Fruit fly (Drosophila melanogaster) ovary, adult (tissue): ENCODE data around the gene Cln7.

Source experiments
- CG17801 ChIP-seq: fragments of 200-800 bp; optimal IDR thresholded peaks from 2 replicates; lab custom pipeline; 2019; ENCODE audit warnings: missing biosample characterization, mild to moderate bottlenecking, missing genetic modification characterization, moderate library complexity; ENCODE audit not compliant: partially characterized antibody

The Cln7 gene

DNA sequence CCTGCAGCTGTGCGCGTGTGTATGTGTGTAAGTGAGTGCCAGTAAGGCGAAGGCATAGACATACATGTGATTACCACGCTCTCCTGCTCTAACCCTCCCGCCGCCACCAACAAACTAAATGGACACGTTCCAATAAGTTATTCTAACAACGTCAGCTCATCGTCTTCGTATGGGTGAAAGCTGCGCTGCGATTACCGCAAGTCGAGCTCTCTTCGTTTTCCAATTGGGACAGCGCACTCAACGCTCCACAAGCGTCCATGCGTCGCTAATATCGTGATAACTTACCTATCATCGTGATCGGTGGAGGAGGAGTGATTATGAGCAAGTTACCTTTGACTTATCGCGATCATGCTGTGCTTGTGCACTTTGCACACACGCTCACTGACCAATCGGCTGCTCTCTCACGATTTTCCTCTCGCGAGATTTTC lies 16.1 kb upstream of the Cln7 start:
- TF ChIP-seq CG17801 (GFP tag; lab: Kevin White, UChicago), result no peak

- no peak for TF ChIP-seq CG17801 (GFP tag; lab: Kevin White, UChicago)
These were observed 15.4 kb upstream of the Cln7 start, which contains the start of gene Sec63 for dm6 chr3L:7360324-7360852. Gene Sec63, plus strand, starts transcription at chr3L:7360561.

- peak; percentile 47 for TF ChIP-seq CG17801 (GFP tag; lab: Kevin White, UChicago)
These were observed 14.9 kb upstream of the Cln7 start, which contains the start of gene pst for dm6 chr3L:7359827-7360323. Gene pst, minus strand, starts transcription at chr3L:7360263.

- peak; percentile 31 for TF ChIP-seq CG17801 (GFP tag; lab: Kevin White, UChicago)
These were observed 11.6 kb upstream of the Cln7 start, which contains the start of gene CTCF for dm6 chr3L:7356386-7357117. Gene CTCF, minus strand, starts transcription at chr3L:7356713.

dm6 chr3L:7349311-7349710 lies 4.3 kb upstream of the Cln7 start:
- TF ChIP-seq CG17801 (GFP tag; lab: Kevin White, UChicago), result no peak

DNA sequence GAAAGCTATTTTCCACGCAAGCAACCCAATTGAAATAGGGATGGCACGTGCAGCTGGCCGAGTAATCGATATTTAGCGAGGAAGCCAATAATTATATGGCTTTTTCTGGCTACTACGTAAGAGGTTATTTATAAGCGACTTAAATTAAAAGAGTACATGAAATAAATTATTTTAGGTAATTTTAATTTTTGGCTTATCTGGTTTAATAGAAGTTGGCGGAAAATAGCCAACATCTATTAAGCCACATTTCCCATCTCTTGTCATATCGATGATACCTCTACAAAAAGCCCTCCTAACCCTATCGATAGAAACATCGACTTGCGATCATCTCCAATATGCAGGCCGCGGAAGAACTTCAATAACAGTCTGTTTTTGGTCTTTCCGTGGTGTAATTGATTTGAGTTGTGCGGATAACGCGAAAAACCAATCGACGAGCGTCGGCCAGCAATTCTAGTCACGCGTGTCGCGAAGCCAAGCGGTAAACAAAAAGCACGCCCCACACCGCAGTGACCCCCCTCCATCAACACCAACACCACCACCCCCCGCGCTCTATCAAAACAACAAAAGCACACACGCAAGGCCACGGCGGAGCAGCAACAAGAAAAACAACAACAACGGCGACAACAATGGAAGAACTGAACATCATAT lies 3.1 kb upstream of the Cln7 start, which contains the start of the genes Srp19 and qm:
Gene Srp19 (minus strand): TSS at position 51 of the 648 bp plus-strand sequence.
Gene qm (plus strand): TSS at position 330 of the 648 bp plus-strand sequence.
- TF ChIP-seq CG17801 (GFP tag; lab: Kevin White, UChicago), result peak; percentile 45

DNA sequence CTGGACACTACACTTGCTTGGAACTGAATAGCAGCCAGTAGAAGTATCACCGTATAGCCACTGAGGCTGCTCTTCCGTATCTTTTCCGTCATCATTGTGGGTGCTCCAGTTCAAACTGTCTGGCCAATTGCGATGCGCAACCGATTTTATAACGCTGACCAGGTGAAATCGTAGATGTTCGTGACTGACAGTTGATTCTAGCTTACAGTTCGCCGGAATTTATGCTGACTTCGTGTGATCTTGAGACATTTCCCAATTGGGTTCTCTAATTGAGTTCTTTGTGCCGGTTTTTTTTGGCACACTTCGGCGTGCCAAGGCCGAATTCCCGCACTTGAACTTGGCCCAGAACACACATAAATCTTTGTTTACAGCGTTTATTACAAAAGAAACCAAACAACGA lies 2.0 kb upstream of the Cln7 start, which contains the start of gene CG14834:
Gene CG14834 (minus strand): TSS at position 173 of the 400 bp plus-strand sequence.
- TF ChIP-seq CG17801 (GFP tag; lab: Kevin White, UChicago), result no peak

DNA sequence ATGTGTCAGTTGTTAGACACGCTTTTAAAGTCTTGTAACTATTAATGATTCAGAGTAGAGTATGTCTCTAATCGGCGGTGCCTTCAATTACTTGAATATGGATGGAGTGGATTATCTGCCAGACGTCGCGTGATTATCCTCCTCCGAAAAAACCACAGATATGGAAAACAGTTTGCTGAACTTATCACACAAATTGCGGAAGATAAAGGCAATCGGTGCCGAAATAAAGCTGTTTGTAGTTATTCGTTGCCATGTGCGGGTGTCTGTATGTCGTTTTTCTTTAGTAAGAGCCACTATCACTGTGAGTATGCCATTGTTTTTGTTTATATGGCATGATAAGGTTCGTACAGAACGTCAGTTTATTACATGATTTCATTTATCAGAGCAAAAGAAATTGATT lies 982 bp downstream of the Cln7 start:
- TF ChIP-seq CG17801 (GFP tag; lab: Kevin White, UChicago), result no peak

DNA sequence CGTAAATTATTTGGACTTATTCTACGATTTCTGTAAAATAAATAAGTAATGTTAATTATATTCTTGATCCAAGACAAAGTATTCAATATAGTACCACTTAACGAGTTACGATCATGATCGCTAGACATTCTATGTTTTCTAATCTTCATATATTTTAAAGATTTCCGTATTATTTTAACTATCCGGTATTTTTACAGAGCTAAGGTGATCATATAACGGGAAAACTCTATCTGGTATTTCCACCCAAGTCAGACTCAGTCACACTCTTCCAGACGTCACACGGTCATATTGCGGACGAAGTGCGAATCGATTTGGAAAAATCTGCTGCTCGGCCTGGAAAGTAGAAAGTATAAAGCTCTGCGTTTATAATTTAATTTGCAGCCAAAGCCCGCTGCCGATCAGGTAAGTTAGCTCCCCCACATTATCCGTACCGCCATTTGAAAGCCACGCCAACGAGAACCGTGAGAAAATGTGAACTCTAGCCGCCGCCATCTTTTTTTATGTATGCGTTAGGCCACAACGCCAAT lies 5.7 kb downstream of the Cln7 start, which contains the start of the genes lark and eco:
Gene lark (plus strand): TSS at position 51 of the 527 bp plus-strand sequence.
Gene eco (minus strand): TSS at position 125 of the 527 bp plus-strand sequence.
- TF ChIP-seq CG17801 (GFP tag; lab: Kevin White, UChicago), result peak; percentile 32

dm6 chr3L:7338786-7339185 lies 6.2 kb downstream of the Cln7 start:
- TF ChIP-seq CG17801 (GFP tag; lab: Kevin White, UChicago), result no peak

DNA sequence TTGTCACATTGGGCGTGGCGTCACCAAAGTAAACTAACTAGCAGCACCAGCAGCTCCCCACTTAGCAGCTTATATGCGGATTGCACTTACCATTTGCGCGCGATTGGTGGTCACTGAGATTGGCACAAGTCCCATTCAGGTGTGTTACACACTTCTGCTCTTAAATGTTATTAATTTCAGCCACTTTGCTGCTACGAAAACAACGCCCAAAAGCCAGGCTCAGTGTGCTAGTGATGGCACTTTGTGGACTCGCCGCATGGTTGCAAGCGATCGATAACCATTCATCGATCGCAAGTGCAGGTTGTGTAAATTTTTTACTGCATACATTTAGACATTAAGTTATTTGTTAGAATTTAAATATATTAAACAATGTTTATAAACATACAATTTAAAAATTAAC lies 10.0 kb downstream of the Cln7 start, which contains the start of the genes wrm1 and wrm2:
Gene wrm1 (minus strand): TSS at position 237 of the 400 bp plus-strand sequence.
Gene wrm2 (minus strand): TSS at position 237 of the 400 bp plus-strand sequence.
- no peak for TF ChIP-seq CG17801 (GFP tag; lab: Kevin White, UChicago)

DNA sequence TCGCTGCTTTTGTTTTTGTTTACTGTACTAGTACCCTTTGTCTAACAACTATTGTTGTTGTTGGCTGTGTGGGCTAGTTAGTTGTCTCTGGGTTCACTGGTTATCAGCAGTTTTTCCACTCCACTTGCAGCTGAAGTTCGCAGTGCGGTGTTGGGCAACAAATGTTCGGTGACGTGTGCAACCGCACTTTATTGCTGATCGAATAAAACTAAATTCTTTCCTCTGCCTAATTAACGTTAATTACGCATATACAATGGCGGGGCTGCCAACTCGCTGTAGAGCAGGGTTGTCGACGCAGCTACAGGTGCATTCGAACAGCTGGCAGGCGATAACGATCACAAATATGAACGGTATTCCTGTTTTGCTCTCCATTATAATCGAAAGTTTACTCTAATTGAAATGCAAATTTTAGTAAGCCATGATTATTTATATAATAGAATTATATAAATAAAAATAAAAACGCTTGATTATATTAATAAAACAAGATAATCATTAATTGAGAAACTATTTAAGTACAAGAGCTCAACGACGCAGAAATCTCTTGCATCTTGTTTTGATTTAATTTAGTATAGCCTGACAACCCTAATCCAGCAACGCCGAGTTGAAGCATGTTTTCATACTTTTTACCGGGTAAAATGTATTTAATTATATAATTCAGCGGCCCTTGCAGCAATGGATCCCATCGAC lies 16.3 kb downstream of the Cln7 start, which contains the start of the genes mrva, CG42307 and mus312:
Gene mrva (minus strand): TSS at position 276 of the 687 bp plus-strand sequence.
Gene CG42307 (plus strand): TSS at position 566 of the 687 bp plus-strand sequence.
Gene mus312 (plus strand): TSS at position 566 of the 687 bp plus-strand sequence.
- TF ChIP-seq CG17801 (GFP tag; lab: Kevin White, UChicago), result peak; percentile 95

DNA sequence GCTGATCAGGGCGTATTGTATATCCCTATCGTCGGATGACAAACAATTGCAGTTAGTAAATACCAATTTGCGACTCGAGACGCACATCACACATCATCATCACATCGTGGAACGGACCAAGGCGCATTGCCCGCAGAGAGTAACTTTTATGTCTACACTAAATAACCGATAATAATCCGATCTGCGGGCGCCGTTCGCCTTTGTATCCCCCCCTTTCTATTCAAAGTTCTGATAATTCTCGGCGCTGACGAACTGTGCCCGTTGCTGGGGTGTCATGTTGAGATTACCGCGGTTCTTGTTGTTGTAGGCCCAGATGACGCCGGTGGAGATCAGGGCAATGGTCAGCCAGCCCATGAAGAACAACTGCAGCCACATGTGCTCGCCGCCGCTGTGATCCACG lies 18.3 kb downstream of the Cln7 start:
- TF ChIP-seq CG17801 (GFP tag; lab: Kevin White, UChicago), result no peak

dm6 chr3L:7323348-7323747 lies 21.6 kb downstream of the Cln7 start, which contains the start of the genes RhoGEF4 and Rint1:
Gene RhoGEF4, minus strand, starts transcription at chr3L:7323411.
Gene Rint1, plus strand, starts transcription at chr3L:7323619.
- peak; percentile 63 for TF ChIP-seq CG17801 (GFP tag; lab: Kevin White, UChicago)
